Worm (Caenorhabditis elegans) whole organism, midembryonic: ENCODE results near the gene C10A4.3.

Source experiments
- T22C8.4 ChIP-seq: fragments of 200-800 bp; sonication (Bioruptor generic); IDR thresholded peaks from 2 replicates; pipeline ENCODE4 v1.3.6; 2022; ENCODE audit warnings: missing genetic modification characterization, missing compliant biosample characterization
- cog-1 ChIP-seq: sonication (generic microtip); optimal IDR thresholded peaks from 2 replicates; lab custom pipeline; 2016; ENCODE audit warnings: missing genetic modification characterization, missing compliant biosample characterization
- flt-1 ChIP-seq: fragments of 200-800 bp; sonication (Bioruptor generic); IDR thresholded peaks from 2 replicates; pipeline ENCODE4 v1.3.6; 2022; ENCODE audit warnings: missing genetic modification characterization, missing compliant biosample characterization
- klf-2 ChIP-seq: fragments of 200-800 bp; sonication (Bioruptor generic); conservative IDR thresholded peaks from 2 replicates; pipeline ENCODE4 v1.3.6; 2022; ENCODE audit warnings: missing genetic modification reagents, missing genetic modification characterization, missing compliant biosample characterization
- med-1 ChIP-seq: sonication (generic microtip); optimal IDR thresholded peaks from 2 replicates; lab custom pipeline; 2017; ENCODE audit warnings: missing genetic modification characterization, mild to moderate bottlenecking, missing compliant biosample characterization, antibody characterized with exemption, missing genetic modification reagents; ENCODE audit not compliant: insufficient read depth
- ref-1 ChIP-seq: fragments of 200-800 bp; sonication (Bioruptor generic); conservative IDR thresholded peaks from 2 replicates; pipeline ENCODE4 v1.3.6; 2022; ENCODE audit warnings: missing genetic modification reagents, missing genetic modification characterization, missing compliant biosample characterization
- ztf-23 ChIP-seq: fragments of 200-800 bp; sonication (Bioruptor generic); IDR thresholded peaks from 2 replicates; pipeline ENCODE4 v1.3.6; 2022; ENCODE audit warnings: missing genetic modification reagents, missing genetic modification characterization, missing compliant biosample characterization
- ztf-29 ChIP-seq: fragments of 200-800 bp; sonication (Bioruptor generic); IDR thresholded peaks from 2 replicates; pipeline ENCODE4 v1.3.6; 2022; ENCODE audit warnings: missing genetic modification reagents, missing genetic modification characterization, missing compliant biosample characterization

The C10A4.3 gene

ce11 chrX:7455960-7456359 lies 50.5 kb downstream of the C10A4.3 start:
- TF ChIP-seq ztf-29 (GFP tag; lab: Robert Waterston, UW) = no peak
- TF ChIP-seq flt-1 = 0 out of 2 replicates have a peak, but pooled peaks have one; percentile 15

- TF ChIP-seq flt-1 (no peak), T22C8.4 (GFP tag; lab: Robert Waterston, UW) (no peak), cog-1 (tag; lab: Kevin White, UChicago) (no peak), med-1 (GFP tag; lab: Kevin White, UChicago) (no peak), klf-2 (GFP tag; lab: Robert Waterston, UW) (no peak), ztf-23 (GFP tag; lab: Robert Waterston, UW) (no peak), ref-1 (GFP tag; lab: Robert Waterston, UW) (no peak)
Observed at ce11 chrX:7457154-7457674, 51.7 kb downstream of the C10A4.3 start.
